Worm (Caenorhabditis elegans): ENCODE measurements around the gene nep-22.

nep-22 gene

DNA sequence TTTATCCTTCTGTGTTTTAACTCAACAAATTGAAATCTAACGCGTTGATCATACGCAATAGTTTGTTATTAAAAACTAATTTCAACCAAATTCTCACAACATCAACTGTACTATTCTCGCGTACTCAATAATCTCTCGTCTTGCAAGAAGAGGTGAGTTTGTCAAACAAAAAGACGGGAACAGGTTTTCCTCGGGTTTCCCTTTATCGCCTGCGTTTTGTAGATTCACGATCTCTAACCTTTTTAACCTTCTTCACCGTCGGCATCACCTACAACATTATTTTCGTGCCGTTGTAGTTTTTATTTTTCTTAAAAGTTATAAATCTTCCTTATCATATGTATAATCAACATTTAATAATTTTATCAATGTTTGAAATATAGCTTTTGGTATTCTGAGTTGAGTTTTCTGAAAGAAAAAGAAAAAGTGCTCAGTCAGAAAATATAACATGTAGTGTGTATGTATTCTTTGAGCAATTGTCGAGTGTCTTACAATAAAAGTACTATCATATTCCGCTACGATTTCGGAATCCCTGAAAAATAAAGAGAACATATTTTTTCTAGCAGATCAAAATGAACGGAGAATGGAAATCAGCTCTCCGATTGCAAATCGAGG lies 5.3 kb upstream of the nep-22 start, which contains the start of gene snf-12 (continued):
- TF ChIP-seq vab-15 (tag; optimal IDR thresholded peaks at IDR 0.05) (no peak), mef-2 (tag; optimal IDR thresholded peaks at IDR 0.05) (no peak), efl-1 (optimal IDR thresholded peaks at IDR 0.05) (no peak), efl-1 (GFP tag; optimal IDR thresholded peaks at IDR 0.05 in 1 of 2) (peak in 1 of 2 experiments; percentile 24), ceh-88 (GFP tag; IDR thresholded peaks at IDR 0.05) (no peak), fkh-8 (tag; optimal IDR thresholded peaks at IDR 0.05) (no peak), grh-1 (GFP tag; IDR thresholded peaks at IDR 0.05) (peak; percentile 83), nhr-76 (tag; optimal IDR thresholded peaks at IDR 0.05) (no peak), ceh-82 (tag; optimal IDR thresholded peaks at IDR 0.05) (no peak), nhr-71 (tag; optimal IDR thresholded peaks at IDR 0.05) (peak; percentile 32), nhr-90 (tag; optimal IDR thresholded peaks at IDR 0.05; ENCODE audit: poor library complexity) (no peak), zip-4 (GFP tag; optimal IDR thresholded peaks at IDR 0.05) (no peak), rnt-1 (tag; optimal IDR thresholded peaks at IDR 0.05) (no peak), fkh-10 (GFP tag; optimal IDR thresholded peaks at IDR 0.05) (no peak), Y116A8C.19 (tag; optimal IDR thresholded peaks at IDR 0.05; ENCODE audit: borderline replicate concordance) (no peak), ces-1 (GFP tag; optimal IDR thresholded peaks at IDR 0.05) (no peak), lin-15B (tag; optimal IDR thresholded peaks at IDR 0.05) (no peak), hpl-2 (GFP tag; optimal IDR thresholded peaks at IDR 0.05) (no peak), elt-2 (tag; optimal IDR thresholded peaks at IDR 0.05) (no peak), tlp-1 (tag; optimal IDR thresholded peaks at IDR 0.05) (no peak), irx-1 (tag; optimal IDR thresholded peaks at IDR 0.05) (no peak), lin-14 (GFP tag; optimal IDR thresholded peaks at IDR 0.05) (no peak), nhr-11 (tag; optimal IDR thresholded peaks at IDR 0.05) (no peak), zag-1 (tag; optimal IDR thresholded peaks at IDR 0.05) (no peak), elt-3 (tag; optimal IDR thresholded peaks at IDR 0.05) (peak in 1 of 6 experiments; percentile 43), snpc-4 (tag; optimal IDR thresholded peaks at IDR 0.05) (no peak), ceh-8 (GFP tag; optimal IDR thresholded peaks at IDR 0.05) (no peak), skn-1 (tag; optimal IDR thresholded peaks at IDR 0.05) (no peak), lin-13 (GFP tag; optimal IDR thresholded peaks at IDR 0.05) (no peak), unc-62 (GFP tag; optimal IDR thresholded peaks at IDR 0.05) (no peak)

DNA sequence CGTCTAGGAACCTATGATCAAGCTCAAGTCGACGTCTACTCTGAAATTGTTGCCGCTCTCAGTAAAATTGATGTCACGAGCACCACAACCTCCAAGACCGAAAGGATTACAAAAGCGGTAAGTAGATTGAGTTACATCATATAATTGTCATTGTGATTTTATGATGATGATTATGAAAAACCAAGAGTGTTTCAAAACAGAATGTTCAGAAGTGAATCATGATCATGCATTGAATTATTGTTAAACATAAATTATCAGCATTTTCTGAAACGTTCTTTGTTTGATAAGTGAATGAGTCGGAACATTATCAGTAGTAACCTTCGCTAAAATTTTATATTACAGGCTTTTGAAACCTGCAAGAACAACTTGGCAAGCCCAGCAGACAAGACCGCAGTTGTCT lies 788 bp downstream of the nep-22 start:
- TF ChIP-seq elt-2 (tag; optimal IDR thresholded peaks at IDR 0.05): peak; percentile 50
- no peak for TF ChIP-seq ces-1 (GFP tag; optimal IDR thresholded peaks at IDR 0.05)
- TF ChIP-seq dsc-1 (tag; optimal IDR thresholded peaks at IDR 0.05): no peak
- TF ChIP-seq efl-1 (optimal IDR thresholded peaks at IDR 0.05): no peak
- peak in 1 of 2 experiments; percentile 56 for TF ChIP-seq efl-1 (GFP tag; optimal IDR thresholded peaks at IDR 0.05 in 1 of 2)
- TF ChIP-seq ceh-8 (GFP tag; optimal IDR thresholded peaks at IDR 0.05): no peak

- TF ChIP-seq elt-2 (tag; optimal IDR thresholded peaks at IDR 0.05): peak; percentile 52
- no peak for TF ChIP-seq nhr-12 (tag; optimal IDR thresholded peaks at IDR 0.05)
Observed at ce11 chrX:9036237-9036636, 1.9 kb downstream of the nep-22 start.

DNA sequence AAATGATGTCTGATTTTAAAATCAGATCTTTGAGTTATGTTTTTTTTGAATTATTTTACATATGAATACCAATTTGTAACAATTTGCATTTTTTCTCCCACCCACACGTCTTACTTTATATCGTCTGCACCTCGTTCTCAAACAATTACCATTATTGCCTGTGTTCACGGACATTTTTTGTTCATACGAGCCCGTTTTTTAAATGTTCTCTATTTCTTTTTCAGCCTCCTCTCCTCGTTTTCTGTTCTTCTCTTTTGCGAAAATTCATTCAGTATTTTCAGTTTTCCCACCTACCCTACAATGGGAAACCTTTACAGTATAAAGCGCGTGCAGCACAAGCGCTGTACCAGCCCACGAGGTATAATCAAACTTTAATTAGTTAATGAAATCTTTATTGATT lies 11.6 kb downstream of the nep-22 start, which contains the start of gene prdm-14:
Gene prdm-14 (plus strand): TSS at position 301 of the 400 bp plus-strand sequence.
- TF ChIP-seq efl-1 (optimal IDR thresholded peaks at IDR 0.05) (no peak), efl-1 (GFP tag; optimal IDR thresholded peaks at IDR 0.05 in 1 of 2) (peak in 1 of 2 experiments; percentile 9), vab-15 (tag; optimal IDR thresholded peaks at IDR 0.05) (no peak), lin-14 (GFP tag; optimal IDR thresholded peaks at IDR 0.05) (no peak), F16B12.6 (tag; optimal IDR thresholded peaks at IDR 0.05) (no peak)

- TF ChIP-seq ceh-88 (GFP tag; IDR thresholded peaks at IDR 0.05) (no peak), aha-1 (tag; optimal IDR thresholded peaks at IDR 0.05) (no peak)
Observed at ce11 chrX:9048657-9049056, 14.3 kb downstream of the nep-22 start, which contains the start of gene F47E1.20. Gene F47E1.20 (plus strand): TSS chrX:9048957.

Data from whole organism, L1 larva.